Fruit fly (Drosophila melanogaster) Kc167 (cell line): ENCODE data around the gene Scm.

Experiments used
- Myc ChIP-seq: fragments of >200 bp; optimal IDR thresholded peaks from 2 replicates; lab custom pipeline; 2017; ENCODE audit warnings: missing external identifiers
- Sin3A ChIP-seq: fragments of >200 bp; optimal IDR thresholded peaks from 2 replicates; lab custom pipeline; 2018; ENCODE audit warnings: missing external identifiers
- h ChIP-seq: fragments of >200 bp; optimal IDR thresholded peaks from 3 replicates; lab custom pipeline; 2018; ENCODE audit warnings: missing external identifiers
- insv ChIP-seq: fragments of >200 bp; optimal IDR thresholded peaks from 3 replicates; lab custom pipeline; 2018; ENCODE audit warnings: missing external identifiers
- psq ChIP-seq: fragments of >200 bp; optimal IDR thresholded peaks from 2 replicates; lab custom pipeline; 2017; ENCODE audit warnings: missing external identifiers
- ttk ChIP-seq: sonication (Bioruptor generic); optimal IDR thresholded peaks from 2 replicates; lab custom pipeline; 2017; ENCODE audit warnings: missing external identifiers

DNA sequence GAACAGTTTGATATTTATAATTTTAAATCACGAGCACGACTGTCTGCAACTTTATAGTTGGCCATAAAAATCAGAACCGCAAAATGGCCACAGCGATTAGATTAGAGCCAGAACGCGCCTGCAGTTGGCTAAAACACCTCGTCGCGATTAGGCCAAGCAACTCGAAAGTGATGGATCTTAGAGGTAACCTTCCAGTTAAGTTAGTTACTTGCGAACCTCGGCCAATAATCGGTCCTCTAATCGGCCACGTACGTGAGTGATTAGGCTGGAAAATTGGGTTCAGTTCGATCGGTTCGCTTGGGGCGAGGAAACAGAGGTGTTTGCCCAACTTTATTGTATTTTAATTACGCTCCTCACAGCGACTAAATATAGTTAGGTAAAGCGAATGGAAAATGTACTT is 17.1 kb downstream of the Scm start:
- TF ChIP-seq ttk (lab: Kevin White, UChicago): no peak
- no peak for TF ChIP-seq psq (lab: Kevin White, UChicago)
- TF ChIP-seq h (lab: Kevin White, UChicago): no peak
- TF ChIP-seq insv: no peak
- no peak for TF ChIP-seq Myc (lab: Kevin White, UChicago)
- no peak for TF ChIP-seq Sin3A
